Fruit fly (Drosophila melanogaster): Measurements from ENCODE around the gene Gr28b.

Gr28b gene

DNA sequence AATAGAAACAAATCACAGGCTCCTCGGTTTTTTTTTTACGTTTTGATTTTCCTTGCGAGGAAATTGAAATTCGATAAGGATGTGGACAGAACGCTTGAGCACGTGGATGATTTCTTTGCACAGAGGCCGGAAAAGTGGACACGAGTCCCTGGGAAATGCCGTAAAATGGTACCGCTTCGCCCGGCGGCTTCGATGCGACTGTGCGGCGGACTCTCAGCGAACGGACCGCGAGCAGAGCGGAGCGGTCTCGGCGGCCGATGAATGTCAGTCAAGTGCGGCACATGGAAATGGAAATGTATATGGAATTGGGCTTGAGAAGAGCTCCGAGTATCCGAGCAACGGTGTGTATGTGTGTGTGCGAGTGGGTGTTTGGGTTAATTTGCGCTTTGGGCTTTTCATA lies 11.1 kb downstream of the Gr28b start, which contains the start of gene santa-maria:
Gene santa-maria, minus strand, starts transcription at position 279 of the 400 bp plus-strand sequence.
- TF ChIP-seq GATAd (GFP tag; optimal IDR thresholded peaks at IDR 0.05) (no peak), sage (GFP tag; optimal IDR thresholded peaks at IDR 0.05) (no peak), foxo (GFP tag; optimal IDR thresholded peaks at IDR 0.05) (no peak), Vsx2 (GFP tag; optimal IDR thresholded peaks at IDR 0.05; ENCODE audit: partially characterized antibody) (peak; percentile 46), OdsH (GFP tag; optimal IDR thresholded peaks at IDR 0.05) (no peak), ey (GFP tag; optimal IDR thresholded peaks at IDR 0.05) (no peak), tai (GFP tag; optimal IDR thresholded peaks at IDR 0.05) (no peak), jim (GFP tag; optimal IDR thresholded peaks at IDR 0.05) (no peak), Dif (GFP tag; optimal IDR thresholded peaks at IDR 0.05; ENCODE audit: partially characterized antibody) (no peak)

DNA sequence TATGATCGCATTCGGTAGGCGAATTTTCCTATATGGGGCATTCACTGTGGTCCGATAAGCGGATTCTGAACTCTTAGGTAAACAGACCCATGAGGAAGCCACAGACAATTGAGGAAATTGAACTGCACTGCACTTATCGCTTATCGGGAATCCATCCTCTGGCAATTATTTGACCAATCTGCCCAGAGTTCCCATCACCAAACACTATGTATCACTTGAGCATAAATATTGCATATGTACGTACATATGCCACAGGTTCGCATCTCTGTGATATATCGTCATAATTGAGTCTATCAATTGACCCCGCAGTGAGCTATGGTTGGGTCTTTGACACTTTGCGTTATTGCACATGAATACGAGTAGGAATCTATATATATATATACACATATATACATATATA lies 13.7 kb downstream of the Gr28b start:
- no peak for TF ChIP-seq Hr78 (GFP tag; optimal IDR thresholded peaks at IDR 0.05)
- no peak for TF ChIP-seq Dif (GFP tag; optimal IDR thresholded peaks at IDR 0.05; ENCODE audit: partially characterized antibody)
- no peak for TF ChIP-seq Mio (GFP tag; optimal IDR thresholded peaks at IDR 0.05)
- no peak for TF ChIP-seq tai (GFP tag; optimal IDR thresholded peaks at IDR 0.05)
- no peak for TF ChIP-seq lola (GFP tag; optimal IDR thresholded peaks at IDR 0.05)
- TF ChIP-seq h (GFP tag; optimal IDR thresholded peaks at IDR 0.05): no peak
- TF ChIP-seq Rel (GFP tag; optimal IDR thresholded peaks at IDR 0.05): no peak
- no peak for TF ChIP-seq Rel (tag; optimal IDR thresholded peaks at IDR 0.05)
- TF ChIP-seq GATAd (GFP tag; optimal IDR thresholded peaks at IDR 0.05): no peak
- no peak for TF ChIP-seq ey (GFP tag; optimal IDR thresholded peaks at IDR 0.05)
- TF ChIP-seq pan (optimal IDR thresholded peaks at IDR 0.05): no peak
- TF ChIP-seq CrebA (GFP tag; optimal IDR thresholded peaks at IDR 0.05; ENCODE audit: borderline replicate concordance): no peak
- TF ChIP-seq sv (GFP tag; optimal IDR thresholded peaks at IDR 0.05): no peak
- TF ChIP-seq Hnf4 (GFP tag; optimal IDR thresholded peaks at IDR 0.05): no peak

DNA sequence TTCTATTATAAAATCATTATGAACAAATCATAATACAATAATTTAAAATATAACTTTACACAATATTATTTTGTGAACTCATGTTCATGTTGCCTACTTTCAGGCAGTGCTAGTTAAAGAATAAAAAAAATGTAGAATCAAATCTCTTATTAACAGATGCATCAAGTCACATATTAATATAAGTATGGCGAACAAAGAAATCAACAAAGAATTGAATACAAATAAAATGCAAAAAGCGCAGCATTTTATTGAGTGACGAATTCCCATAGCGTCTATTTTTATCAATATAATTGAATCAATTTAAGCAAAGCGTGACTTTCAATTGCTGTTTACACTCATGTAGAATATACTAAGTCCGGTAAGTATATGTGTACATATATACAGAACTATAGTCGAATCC lies 14.2 kb downstream of the Gr28b start:
- no peak for TF ChIP-seq sv (GFP tag; optimal IDR thresholded peaks at IDR 0.05)
- TF ChIP-seq ey (GFP tag; optimal IDR thresholded peaks at IDR 0.05): no peak
- no peak for TF ChIP-seq lola (GFP tag; optimal IDR thresholded peaks at IDR 0.05)
- TF ChIP-seq Myc (optimal IDR thresholded peaks at IDR 0.05): peak; percentile 22
- TF ChIP-seq Vsx2 (GFP tag; optimal IDR thresholded peaks at IDR 0.05; ENCODE audit: partially characterized antibody): no peak

DNA sequence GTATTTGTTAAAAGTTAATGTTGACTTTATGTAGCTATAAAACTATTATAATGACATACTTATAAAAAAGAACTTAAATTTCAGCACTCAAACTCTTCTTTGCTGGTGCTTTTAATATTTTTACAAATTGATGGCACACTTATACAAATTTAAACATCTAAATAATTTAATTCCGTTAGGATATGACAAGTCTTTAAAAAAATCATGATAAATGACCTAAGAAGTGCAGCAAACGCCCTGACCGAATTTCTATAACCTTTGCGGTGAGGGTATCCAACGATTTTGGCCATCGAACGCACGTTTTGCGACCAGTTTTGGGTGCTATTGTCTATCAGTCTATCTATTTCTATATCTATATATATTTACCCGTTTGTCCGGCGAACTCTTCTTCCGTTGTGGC lies 19.1 kb downstream of the Gr28b start:
- peak; percentile 27 for TF ChIP-seq sv (GFP tag; optimal IDR thresholded peaks at IDR 0.05)
- TF ChIP-seq psq (GFP tag; optimal IDR thresholded peaks at IDR 0.05): no peak

DNA sequence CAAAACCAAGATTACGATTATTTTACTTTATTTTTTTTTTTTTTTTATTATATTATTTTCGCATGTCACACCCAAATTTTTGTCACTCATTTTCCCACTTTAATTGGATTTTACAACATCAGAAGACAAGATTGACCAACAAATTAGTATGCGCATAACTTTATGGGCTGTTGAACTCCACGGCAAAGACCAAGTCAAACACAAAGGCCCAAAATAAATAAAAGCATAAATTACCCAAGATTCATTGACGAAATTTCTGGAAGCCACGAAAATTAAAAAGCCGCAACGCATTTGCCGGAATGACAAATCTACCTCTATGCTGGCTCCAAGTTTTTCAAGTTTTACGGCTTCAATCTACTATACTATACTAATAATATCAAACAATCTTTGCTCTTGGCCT lies 19.9 kb downstream of the Gr28b start:
- TF ChIP-seq Mio (GFP tag; optimal IDR thresholded peaks at IDR 0.05): no peak
- no peak for TF ChIP-seq N (GFP tag; optimal IDR thresholded peaks at IDR 0.05)

DNA sequence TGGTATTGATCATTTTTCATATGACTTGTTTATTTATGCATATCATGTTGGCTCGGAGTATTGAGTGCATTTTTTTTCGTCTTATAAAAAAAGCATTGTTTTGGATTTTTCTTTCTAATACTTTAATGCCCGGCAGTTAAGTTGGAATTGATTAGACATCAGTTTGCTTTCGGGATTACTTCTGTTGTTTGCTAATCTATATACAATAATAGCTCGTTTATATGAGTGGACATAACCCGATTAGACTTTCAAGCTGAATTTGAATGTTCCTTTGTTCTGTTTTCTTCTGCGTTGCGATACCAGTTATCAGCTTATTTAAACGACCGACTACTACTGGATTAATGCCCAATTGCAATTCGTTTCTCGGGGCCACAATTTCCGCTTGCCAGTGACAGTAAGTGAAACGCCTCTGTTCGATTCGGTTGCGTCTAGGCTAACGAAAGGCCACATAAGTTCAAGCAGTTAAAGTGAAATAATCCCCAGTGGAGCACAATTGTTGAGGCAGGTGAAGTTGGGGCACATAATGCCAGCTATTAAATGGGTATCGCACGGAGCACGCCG lies 21.5 kb downstream of the Gr28b start:
- no peak for TF ChIP-seq dsf (GFP tag; optimal IDR thresholded peaks at IDR 0.05; ENCODE audit: borderline replicate concordance)

DNA sequence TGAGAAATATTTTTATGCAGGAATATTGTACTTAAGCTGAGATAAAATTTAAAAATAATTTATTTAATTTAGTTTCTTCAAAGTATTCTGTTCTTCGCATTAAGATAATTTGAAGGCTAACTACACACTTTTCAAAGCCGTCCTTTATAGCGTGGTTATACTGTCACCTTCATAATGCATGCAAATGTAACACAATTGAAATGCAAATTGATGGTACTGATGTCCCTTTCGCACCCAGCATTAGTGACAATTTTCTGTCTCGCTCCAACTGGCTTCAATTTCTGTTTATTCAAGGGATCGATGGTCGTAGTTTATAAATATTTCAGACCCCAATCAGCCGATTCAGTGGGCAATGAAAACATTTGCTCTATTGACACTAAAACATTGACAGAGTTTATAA lies 23.5 kb downstream of the Gr28b start:
- TF ChIP-seq Mio (GFP tag; optimal IDR thresholded peaks at IDR 0.05) (no peak), psq (GFP tag; optimal IDR thresholded peaks at IDR 0.05) (no peak), usp (GFP tag; optimal IDR thresholded peaks at IDR 0.05) (no peak), Rel (GFP tag; optimal IDR thresholded peaks at IDR 0.05) (no peak), Rel (tag; optimal IDR thresholded peaks at IDR 0.05) (no peak), Dfd (GFP tag; optimal IDR thresholded peaks at IDR 0.05) (no peak)

DNA sequence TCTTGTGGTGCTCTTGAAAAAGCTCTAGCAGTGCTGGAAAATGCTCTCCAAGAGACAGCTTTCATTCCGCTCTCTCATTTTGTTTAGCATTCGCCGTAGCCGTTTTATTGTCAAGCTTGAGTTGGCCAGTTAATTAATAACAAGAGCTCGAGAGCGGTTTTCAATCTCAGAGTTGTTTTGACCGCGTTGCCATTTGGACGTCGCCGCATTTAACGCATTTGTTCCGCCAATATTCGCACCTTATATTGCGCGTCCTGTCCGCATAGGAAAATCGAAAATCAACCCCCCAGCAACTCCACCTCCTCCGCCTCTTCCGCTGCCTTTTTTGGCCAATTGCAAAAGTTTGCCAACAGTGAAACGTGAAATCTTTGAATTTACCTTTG lies 24.7 kb downstream of the Gr28b start, which contains the start of gene CG5973:
Gene CG5973, plus strand, starts transcription at position 168 of the 383 bp plus-strand sequence.
- peak; percentile 49 for TF ChIP-seq Dif (GFP tag; optimal IDR thresholded peaks at IDR 0.05; ENCODE audit: partially characterized antibody)
- no peak for TF ChIP-seq CG9705 (GFP tag; optimal IDR thresholded peaks at IDR 0.05)
- TF ChIP-seq dl (GFP tag; optimal IDR thresholded peaks at IDR 0.05; ENCODE audit: insufficient read depth in 1 of 2, partially characterized antibody in 2 of 2): peak in 1 of 2 experiments; percentile 16
- peak; percentile 22 for TF ChIP-seq Vsx2 (GFP tag; optimal IDR thresholded peaks at IDR 0.05; ENCODE audit: partially characterized antibody)

All from whole organism, wandering third instar larva.